Fruit fly (Drosophila melanogaster): ENCODE results near the gene sgg.

DNA sequence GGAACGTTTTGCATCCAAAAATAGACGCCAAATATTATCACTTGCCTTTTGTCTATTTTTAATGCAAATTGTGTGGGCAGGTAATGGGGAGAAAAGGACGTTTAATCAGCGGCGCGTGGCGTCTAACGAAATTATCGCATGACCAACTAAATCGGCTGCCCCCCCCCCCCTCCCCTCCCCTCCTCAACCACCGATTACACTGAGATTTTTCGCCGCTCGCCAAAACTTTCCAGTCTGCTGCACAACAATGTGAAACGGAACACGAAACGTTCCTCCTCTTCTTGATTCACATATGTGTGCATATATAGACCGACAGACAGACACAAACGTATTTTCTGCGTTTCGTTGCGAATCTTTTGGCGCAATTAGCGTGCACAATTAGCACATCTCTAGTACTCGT is 17.4 kb downstream of the sgg start:
- TF ChIP-seq CTCF (optimal IDR thresholded peaks at IDR 0.05) (no peak), CG8478 (optimal IDR thresholded peaks at IDR 0.05) (no peak)

All from S2 (cell line).